Worm (Caenorhabditis elegans) whole organism, mixed stage, embryonic: ENCODE data around the gene mab-3.

Experiments used
- ham-2 ChIP-seq: fragments of 200-800 bp; sonication (Bioruptor generic); optimal IDR thresholded peaks from 2 replicates; lab custom pipeline; 2018; ENCODE audit warnings: mild to moderate bottlenecking, missing genetic modification characterization, missing compliant biosample characterization
- lsy-2 ChIP-seq: fragments of 150-350 bp; optimal IDR thresholded peaks from 2 replicates; lab custom pipeline; 2014; ENCODE audit warnings: missing biosample characterization, missing genetic modification characterization
- nhr-28 ChIP-seq: fragments of 150-350 bp; optimal IDR thresholded peaks from 2 replicates; lab custom pipeline; 2014; ENCODE audit warnings: missing biosample characterization, missing genetic modification characterization
- nhr-76 ChIP-seq: sonication (generic microtip); optimal IDR thresholded peaks from 2 replicates; lab custom pipeline; 2017; ENCODE audit warnings: missing biosample characterization, missing genetic modification characterization
- sem-2 ChIP-seq: fragments of 200-800 bp; sonication (Bioruptor generic); optimal IDR thresholded peaks from 2 replicates; lab custom pipeline; 2018; ENCODE audit warnings: mild to moderate bottlenecking, missing genetic modification characterization, missing compliant biosample characterization
- ztf-11 ChIP-seq: fragments of 150-350 bp; optimal IDR thresholded peaks from 2 replicates; lab custom pipeline; 2014; ENCODE audit warnings: missing biosample characterization, missing genetic modification characterization

DNA sequence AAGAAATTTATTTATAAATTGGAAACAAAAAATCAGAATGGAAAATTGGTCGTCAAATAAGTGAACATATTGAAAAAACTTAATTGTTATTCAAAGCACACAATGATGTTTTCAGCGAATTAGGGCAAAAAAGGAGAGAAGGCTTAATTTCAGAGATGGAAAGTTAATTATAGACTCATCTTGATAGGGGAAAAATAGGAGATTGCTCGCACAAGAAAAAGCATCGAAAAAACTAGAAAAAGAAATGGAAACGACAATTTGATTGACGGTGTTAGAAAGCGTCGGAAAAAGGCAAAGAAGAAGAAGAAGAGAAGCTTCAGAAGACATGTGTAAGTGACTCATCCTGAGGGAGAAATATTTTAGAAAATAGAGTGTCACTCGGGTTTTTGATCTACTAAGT lies 36.0 kb upstream of the mab-3 start:
- no peak for TF ChIP-seq sem-2 (GFP tag; lab: Kevin White, UChicago)
- no peak for TF ChIP-seq nhr-76 (tag; lab: Kevin White, UChicago)
- TF ChIP-seq lsy-2: no peak
- no peak for TF ChIP-seq ztf-11 (tag; lab: Kevin White, UChicago)
- TF ChIP-seq ham-2 (GFP tag; lab: Kevin White, UChicago): no peak
- TF ChIP-seq nhr-28 (tag; lab: Kevin White, UChicago): no peak
